Worm (Caenorhabditis elegans) whole organism, L3 larva: ENCODE data around the gene tbc-11.
A peak's percentile ranks its signal among the peaks of the same experiment; 100 is the strongest.

Experiments used
- ceh-16 ChIP-seq: sonication (generic microtip); optimal IDR thresholded peaks from 2 replicates; lab custom pipeline; 2017; ENCODE audit warnings: missing biosample characterization, missing genetic modification characterization
- ceh-28 ChIP-seq: fragments of 150-350 bp; optimal IDR thresholded peaks from 2 replicates; lab custom pipeline; 2014; ENCODE audit warnings: missing biosample characterization, missing genetic modification reagents, missing genetic modification characterization
- ceh-9 ChIP-seq: sonication (generic microtip); optimal IDR thresholded peaks from 2 replicates; lab custom pipeline; 2018; ENCODE audit warnings: missing biosample characterization, missing genetic modification characterization
- daf-12 ChIP-seq: fragments of 150-350 bp; optimal IDR thresholded peaks from 2 replicates; lab custom pipeline; 2014; ENCODE audit warnings: missing biosample characterization, missing genetic modification reagents, missing genetic modification characterization
- egl-27 ChIP-seq: sonication (generic microtip); optimal IDR thresholded peaks from 4 replicates; lab custom pipeline; 2017; ENCODE audit warnings: missing biosample characterization, missing genetic modification reagents, missing genetic modification characterization
- egl-5 ChIP-seq: fragments of 150-350 bp; optimal IDR thresholded peaks from 2 replicates; lab custom pipeline; 2017; ENCODE audit warnings: missing biosample characterization, missing genetic modification reagents, missing genetic modification characterization, inconsistent platforms
- elt-2 ChIP-seq: sonication (generic microtip); optimal IDR thresholded peaks from 2 replicates; lab custom pipeline; 2016; ENCODE audit warnings: missing genetic modification reagents, mild to moderate bottlenecking, missing genetic modification characterization, missing compliant biosample characterization
- elt-3 ChIP-seq, 3 experiments: fragments of 150-350 bp in 1 of 3; sonication (generic microtip) in 2 of 3; optimal IDR thresholded peaks; 2 replicates in 2 of 3; 4 replicates in 1 of 3; lab custom pipeline; 2014 to 2017; ENCODE audit warnings: missing biosample characterization in 3 of 3, missing genetic modification characterization in 3 of 3
- eor-1 ChIP-seq, 2 experiments: fragments of 150-350 bp; optimal IDR thresholded peaks; 2 replicates each; lab custom pipeline; 2014 to 2018; ENCODE audit warnings: missing biosample characterization in 2 of 2, missing genetic modification characterization in 2 of 2
- fkh-10 ChIP-seq: sonication (generic microtip); optimal IDR thresholded peaks from 2 replicates; lab custom pipeline; 2017; ENCODE audit warnings: missing biosample characterization, missing genetic modification reagents, missing genetic modification characterization
- fos-1 ChIP-seq: fragments of 150-350 bp; optimal IDR thresholded peaks from 2 replicates; lab custom pipeline; 2014; ENCODE audit warnings: missing biosample characterization, missing genetic modification characterization
- hmg-11 ChIP-seq: sonication (generic microtip); optimal IDR thresholded peaks from 2 replicates; lab custom pipeline; 2016; ENCODE audit warnings: missing genetic modification characterization, missing compliant biosample characterization
- jun-1 ChIP-seq: fragments of 150-350 bp; optimal IDR thresholded peaks from 2 replicates; lab custom pipeline; 2014; ENCODE audit warnings: missing biosample characterization, missing genetic modification reagents, missing genetic modification characterization
- lin-39 ChIP-seq: fragments of 150-350 bp; optimal IDR thresholded peaks from 2 replicates; lab custom pipeline; 2018; ENCODE audit warnings: missing biosample characterization, missing genetic modification reagents, missing genetic modification characterization
- lsy-12 ChIP-seq: sonication (generic microtip); optimal IDR thresholded peaks from 2 replicates; lab custom pipeline; 2016; ENCODE audit warnings: mild to moderate bottlenecking, missing genetic modification characterization, missing compliant biosample characterization
- mdl-1 ChIP-seq: fragments of 150-350 bp; optimal IDR thresholded peaks from 2 replicates; lab custom pipeline; 2014; ENCODE audit warnings: missing biosample characterization, missing genetic modification characterization
- mml-1 ChIP-seq: fragments of 150-350 bp; sonication (generic microtip); optimal IDR thresholded peaks from 3 replicates; lab custom pipeline; 2014; ENCODE audit warnings: missing biosample characterization, missing genetic modification characterization
- nfya-1 ChIP-seq: sonication (generic microtip); optimal IDR thresholded peaks from 2 replicates; lab custom pipeline; 2017; ENCODE audit warnings: missing genetic modification characterization, mild to moderate bottlenecking, missing compliant biosample characterization, antibody characterized with exemption, moderate library complexity; ENCODE audit not compliant: insufficient read depth
- nhr-11 ChIP-seq: fragments of 150-350 bp; optimal IDR thresholded peaks from 2 replicates; lab custom pipeline; 2014; ENCODE audit warnings: missing biosample characterization, missing genetic modification characterization
- nhr-12 ChIP-seq: fragments of 150-350 bp; optimal IDR thresholded peaks from 2 replicates; lab custom pipeline; 2014; ENCODE audit warnings: missing biosample characterization, missing genetic modification characterization
- nhr-23 ChIP-seq: fragments of 150-350 bp; optimal IDR thresholded peaks from 2 replicates; lab custom pipeline; 2014; ENCODE audit warnings: missing biosample characterization, missing genetic modification reagents, missing genetic modification characterization
- nhr-237 ChIP-seq: fragments of 150-350 bp; optimal IDR thresholded peaks from 2 replicates; lab custom pipeline; 2014; ENCODE audit warnings: missing biosample characterization, missing genetic modification characterization
- nhr-28 ChIP-seq: fragments of 150-350 bp; optimal IDR thresholded peaks from 2 replicates; lab custom pipeline; 2014; ENCODE audit warnings: missing biosample characterization, missing genetic modification characterization
- nhr-76 ChIP-seq: fragments of 150-350 bp; sonication (generic microtip); optimal IDR thresholded peaks from 5 replicates; lab custom pipeline; 2014; ENCODE audit warnings: missing biosample characterization, missing genetic modification characterization
- pha-4 ChIP-seq: fragments of 150-350 bp; optimal IDR thresholded peaks from 2 replicates; lab custom pipeline; 2014; ENCODE audit warnings: missing biosample characterization, missing genetic modification reagents, missing genetic modification characterization
- sea-2 ChIP-seq: fragments of 150-350 bp; sonication (generic microtip); optimal IDR thresholded peaks from 4 replicates; lab custom pipeline; 2014; ENCODE audit warnings: missing biosample characterization, missing genetic modification reagents, missing genetic modification characterization
- skn-1 ChIP-seq: fragments of 150-350 bp; optimal IDR thresholded peaks from 2 replicates; lab custom pipeline; 2014; ENCODE audit warnings: missing biosample characterization, missing genetic modification characterization
- tbx-2 ChIP-seq: sonication (generic microtip); optimal IDR thresholded peaks from 2 replicates; lab custom pipeline; 2016; ENCODE audit warnings: mild to moderate bottlenecking, missing genetic modification characterization, missing compliant biosample characterization
- unc-39 ChIP-seq: sonication (generic microtip); optimal IDR thresholded peaks from 4 replicates; lab custom pipeline; 2017; ENCODE audit warnings: missing biosample characterization, missing genetic modification characterization
- unc-62 ChIP-seq: fragments of 150-350 bp; sonication (generic microtip); optimal IDR thresholded peaks from 4 replicates; lab custom pipeline; 2014; ENCODE audit warnings: missing biosample characterization, missing genetic modification reagents, missing genetic modification characterization
- zag-1 ChIP-seq: fragments of 150-350 bp; optimal IDR thresholded peaks from 2 replicates; lab custom pipeline; 2014; ENCODE audit warnings: missing biosample characterization, missing genetic modification characterization
- ztf-11 ChIP-seq: fragments of 150-350 bp; optimal IDR thresholded peaks from 2 replicates; lab custom pipeline; 2014; ENCODE audit warnings: missing biosample characterization, missing genetic modification characterization

Gene tbc-11

ce11 chrX:912990-913389, 11.8 kb upstream of the tbc-11 start, which contains the start of gene F35H12.6:
TSS of gene F35H12.6 (plus strand) at chrX:913290.
- TF ChIP-seq nhr-28 (tag; lab: Kevin White, UChicago) (no peak), sea-2 (GFP tag; lab: Kevin White, UChicago) (no peak), nhr-237 (tag; lab: Kevin White, UChicago) (no peak), tbx-2 (tag; lab: Kevin White, UChicago) (no peak), mdl-1 (tag; lab: Kevin White, UChicago) (no peak), daf-12 (tag; lab: Kevin White, UChicago) (no peak), nhr-76 (tag; lab: Kevin White, UChicago) (no peak), fos-1 (tag; lab: Kevin White, UChicago) (no peak), lin-39 (tag; lab: Kevin White, UChicago) (no peak), elt-2 (no peak), skn-1 (tag; lab: Kevin White, UChicago) (no peak), nhr-23 (tag; lab: Kevin White, UChicago) (no peak), nhr-11 (no peak), egl-27 (tag; lab: Kevin White, UChicago) (no peak), ceh-16 (tag; lab: Kevin White, UChicago) (no peak), pha-4 (tag; lab: Kevin White, UChicago) (no peak), ceh-9 (no peak), fkh-10 (GFP tag; lab: Kevin White, UChicago) (no peak), egl-5 (tag; lab: Kevin White, UChicago) (no peak), unc-62 (GFP tag; lab: Kevin White, UChicago) (no peak)

ce11 chrX:915510-915909, 9.2 kb upstream of the tbc-11 start, which contains the start of gene sel-12:
TSS of gene sel-12 (plus strand) at chrX:915867.
- TF ChIP-seq ceh-9: no peak
- TF ChIP-seq hmg-11 (tag; lab: Kevin White, UChicago): peak; percentile 17
- no peak for TF ChIP-seq fkh-10 (GFP tag; lab: Kevin White, UChicago)
- TF ChIP-seq skn-1 (tag; lab: Kevin White, UChicago): peak; percentile 48
- peak; percentile 34 for TF ChIP-seq nfya-1 (tag; lab: Kevin White, UChicago)
- no peak for TF ChIP-seq elt-3 (tag; optimal IDR thresholded peaks at IDR 0.05; lab: Kevin White, UChicago)
- no peak for TF ChIP-seq egl-27 (tag; lab: Kevin White, UChicago)

- TF ChIP-seq nhr-11 (no peak), ceh-28 (tag; lab: Kevin White, UChicago) (no peak), lin-39 (tag; lab: Kevin White, UChicago) (no peak)
Measured at ce11 chrX:918097-918496, 6.7 kb upstream of the tbc-11 start, which contains the start of gene F35H12.5. TSS of gene F35H12.5 (plus strand) at chrX:918397.

DNA sequence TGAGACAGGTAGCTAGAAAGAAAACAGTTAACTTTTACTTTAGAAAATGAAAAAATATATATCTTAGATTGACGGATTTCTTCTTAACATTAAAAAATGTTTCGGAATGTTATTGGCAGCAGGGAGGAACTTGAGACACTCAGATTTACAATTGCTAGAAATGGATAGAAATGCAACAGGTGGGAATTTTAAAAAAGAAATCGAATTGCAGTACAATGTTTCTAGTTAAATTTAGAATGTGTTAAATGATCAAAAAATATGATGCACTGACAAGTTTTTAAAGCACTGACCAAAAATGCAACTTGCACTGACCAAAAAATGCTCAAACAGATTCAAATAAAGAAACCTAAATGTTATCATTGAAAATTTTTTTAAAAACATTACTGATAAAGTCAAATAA, 1.4 kb downstream of the tbc-11 start:
- TF ChIP-seq egl-27 (tag; lab: Kevin White, UChicago) (no peak), eor-1 (tag; optimal IDR thresholded peaks at IDR 0.05; lab: Kevin White, UChicago) (no peak), jun-1 (tag; lab: Kevin White, UChicago) (no peak), zag-1 (no peak), unc-39 (no peak), ztf-11 (tag; lab: Kevin White, UChicago) (no peak), nfya-1 (tag; lab: Kevin White, UChicago) (no peak), ceh-16 (tag; lab: Kevin White, UChicago) (no peak), elt-3 (tag; optimal IDR thresholded peaks at IDR 0.05; lab: Kevin White, UChicago) (no peak), fos-1 (tag; lab: Kevin White, UChicago) (no peak), tbx-2 (tag; lab: Kevin White, UChicago) (no peak)

DNA sequence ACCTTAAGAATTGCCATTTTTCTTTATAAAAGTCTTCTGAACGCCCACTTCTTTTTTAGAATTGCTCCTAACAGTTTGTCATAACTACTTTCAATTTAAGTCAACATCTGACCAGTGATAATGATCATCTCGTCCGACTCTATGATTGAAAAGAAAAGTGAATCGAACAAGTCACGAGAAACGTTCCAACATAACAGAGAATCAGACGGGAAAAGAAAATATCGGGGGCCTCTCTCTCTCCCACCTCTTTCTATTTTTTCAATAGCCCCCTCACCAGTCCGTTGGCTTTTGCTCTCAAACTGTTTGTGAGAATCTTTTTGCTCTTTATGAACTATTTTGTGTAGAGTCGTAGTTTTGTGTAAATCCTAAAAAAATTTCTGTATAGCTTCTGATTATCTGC, 2.9 kb downstream of the tbc-11 start:
- no peak for TF ChIP-seq lin-39 (tag; lab: Kevin White, UChicago)
- no peak for TF ChIP-seq nhr-23 (tag; lab: Kevin White, UChicago)
- peak; percentile 69 for TF ChIP-seq pha-4 (tag; lab: Kevin White, UChicago)
- no peak for TF ChIP-seq nhr-12 (tag; lab: Kevin White, UChicago)
- no peak for TF ChIP-seq mml-1
- no peak for TF ChIP-seq nhr-237 (tag; lab: Kevin White, UChicago)
- no peak for TF ChIP-seq lsy-12 (tag; lab: Kevin White, UChicago)
- no peak for TF ChIP-seq hmg-11 (tag; lab: Kevin White, UChicago)
